Worm (Caenorhabditis elegans): ENCODE data around the gene F19C6.5.

- no peak for TF ChIP-seq C06A6.2 (GFP tag; conservative IDR thresholded peaks at IDR 0.05)
- TF ChIP-seq him-1 (tag; optimal IDR thresholded peaks at IDR 0.05) = no peak
- TF ChIP-seq rpc-1 (optimal IDR thresholded peaks at IDR 0.05) = no peak
- TF ChIP-seq rpc-1 (tag; optimal IDR thresholded peaks at IDR 0.05) = no peak
- TF ChIP-seq Y67H2A.10 (GFP tag; conservative IDR thresholded peaks at IDR 0.05) = no peak
- TF ChIP-seq attf-5 (GFP tag; optimal IDR thresholded peaks at IDR 0.05) = no peak
- TF ChIP-seq pha-4 (tag; optimal IDR thresholded peaks at IDR 0.05) = no peak
- TF ChIP-seq dpff-1 (tag; optimal IDR thresholded peaks at IDR 0.05) = no peak
- no peak for TF ChIP-seq ztf-3 (GFP tag; optimal IDR thresholded peaks at IDR 0.05)
- no peak for TF ChIP-seq unc-62 (GFP tag; optimal IDR thresholded peaks at IDR 0.05)
- no peak for TF ChIP-seq zim-3 (tag; optimal IDR thresholded peaks at IDR 0.05)
- no peak for TF ChIP-seq tlf-1 (GFP tag; optimal IDR thresholded peaks at IDR 0.05)
- TF ChIP-seq dpl-1 (GFP tag; optimal IDR thresholded peaks at IDR 0.05) = no peak
- TF ChIP-seq nfyb-1 (GFP tag; IDR thresholded peaks at IDR 0.05) = no peak
- no peak for TF ChIP-seq ama-1 (optimal IDR thresholded peaks at IDR 0.05)
- no peak for TF ChIP-seq ama-1 (GFP tag; optimal IDR thresholded peaks at IDR 0.05)
These were observed 35.8 kb downstream of the F19C6.5 start, which contains the start of gene nas-37 for ce11 chrX:9948963-9949362.
